Fruit fly (Drosophila melanogaster): ENCODE measurements around the gene Pomp.

The Pomp gene

DNA sequence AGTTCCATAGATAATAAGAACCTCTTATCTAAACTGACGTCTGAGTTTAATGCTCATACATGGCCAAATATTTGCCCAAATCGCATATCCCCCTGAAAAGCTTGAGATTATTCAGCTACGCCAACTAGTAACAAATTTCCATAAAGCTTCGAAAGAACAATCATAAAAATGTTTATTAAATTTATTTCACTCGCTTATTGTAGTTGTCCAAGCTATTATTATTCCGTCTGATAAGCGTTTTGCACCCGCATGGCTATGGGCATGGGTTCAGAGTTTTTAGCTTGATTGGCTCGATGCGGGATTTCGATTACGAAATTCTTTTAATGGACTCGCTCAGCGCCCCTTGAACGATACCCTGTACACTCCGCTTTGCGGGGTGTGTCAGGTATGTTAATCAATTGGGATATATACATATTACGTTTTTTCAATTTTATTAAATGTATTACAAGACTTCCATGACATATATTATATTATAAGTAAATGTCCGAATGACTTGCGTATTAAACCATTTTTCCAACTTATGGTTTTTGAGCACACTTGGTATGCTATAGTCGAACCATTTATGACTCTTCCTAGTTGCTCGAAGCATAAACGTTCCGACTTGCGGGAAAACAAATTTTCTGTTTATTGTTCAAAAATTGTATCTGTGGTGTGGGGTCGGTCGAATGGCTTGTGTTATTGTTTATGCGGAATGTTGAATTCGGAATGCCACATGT, 18.3 kb downstream of the Pomp start (continued):
- TF ChIP-seq CG3065 (GFP tag; optimal IDR thresholded peaks at IDR 0.05) (peak; percentile 84), sqz (GFP tag; optimal IDR thresholded peaks at IDR 0.05) (peak; percentile 83), sc (optimal IDR thresholded peaks at IDR 0.05) (no peak), sc (GFP tag; optimal IDR thresholded peaks at IDR 0.05) (peak; percentile 91), wdn (GFP tag; IDR thresholded peaks at IDR 0.05) (peak; percentile 92), Vsx1 (GFP tag; optimal IDR thresholded peaks at IDR 0.05) (peak; percentile 93), corto (GFP tag; optimal IDR thresholded peaks at IDR 0.05) (peak; percentile 11), CG12219 (GFP tag; optimal IDR thresholded peaks at IDR 0.05) (peak; percentile 96), pho (GFP tag; optimal IDR thresholded peaks at IDR 0.05) (peak; percentile 86), Elba2 (GFP tag; optimal IDR thresholded peaks at IDR 0.05) (peak; percentile 18), CG18599 (GFP tag; optimal IDR thresholded peaks at IDR 0.05) (peak; percentile 98), fd64A (GFP tag; optimal IDR thresholded peaks at IDR 0.05) (peak; percentile 84), CG8924 (tag; optimal IDR thresholded peaks at IDR 0.05) (peak; percentile 98), CG9876 (GFP tag; optimal IDR thresholded peaks at IDR 0.05) (peak; percentile 34), exex (tag; optimal IDR thresholded peaks at IDR 0.05) (peak; percentile 91), mld (GFP tag; IDR thresholded peaks at IDR 0.05; ENCODE audit: partially characterized antibody) (peak; percentile 80; the same call in 2 of the 3 replicates), wek (GFP tag; optimal IDR thresholded peaks at IDR 0.05) (peak; percentile 70), CG1647 (GFP tag; optimal IDR thresholded peaks at IDR 0.05) (peak; percentile 81), Dfd (GFP tag; optimal IDR thresholded peaks at IDR 0.05) (no peak), CG2129 (GFP tag; IDR thresholded peaks at IDR 0.05; ENCODE audit: partially characterized antibody) (no peak), CG9817 (tag; optimal IDR thresholded peaks at IDR 0.05) (peak; percentile 92), tap (tag; optimal IDR thresholded peaks at IDR 0.05) (peak; percentile 95), yki (optimal IDR thresholded peaks at IDR 0.05) (no peak), Usf (GFP tag; optimal IDR thresholded peaks at IDR 0.05) (peak; percentile 90), Dek (tag; optimal IDR thresholded peaks at IDR 0.05) (peak; percentile 95), B-H1 (GFP tag; IDR thresholded peaks at IDR 0.05) (peak; percentile 91), BEAF-32 (GFP tag; optimal IDR thresholded peaks at IDR 0.05) (peak; percentile 7), CG13894 (tag; optimal IDR thresholded peaks at IDR 0.05) (peak; percentile 93), CG12071 (GFP tag; optimal IDR thresholded peaks at IDR 0.05) (peak; percentile 92), wor (GFP tag; IDR thresholded peaks at IDR 0.05) (peak; percentile 92), CkIIα-i1 (GFP tag; IDR thresholded peaks at IDR 0.05) (peak; percentile 53; the same call in 1 of the 2 replicates), Taf1 (GFP tag; IDR thresholded peaks at IDR 0.05) (peak; percentile 85), unc-4 (GFP tag; IDR thresholded peaks at IDR 0.05; ENCODE audit: partially characterized antibody) (peak; percentile 15; the same call in 1 of the 2 replicates), hbn (GFP tag; IDR thresholded peaks at IDR 0.05; ENCODE audit: partially characterized antibody) (0 out of 2 replicates have a peak, but pooled peaks have one; percentile 34), HLH4C (GFP tag; IDR thresholded peaks at IDR 0.05; ENCODE audit: partially characterized antibody) (peak; percentile 96), CG9727 (GFP tag; optimal IDR thresholded peaks at IDR 0.05) (peak; percentile 96), disco-r (GFP tag; optimal IDR thresholded peaks at IDR 0.05) (peak; percentile 36), ranshi (GFP tag; IDR thresholded peaks at IDR 0.05) (peak; percentile 93), CG3995 (GFP tag; optimal IDR thresholded peaks at IDR 0.05) (peak; percentile 64), CG15696 (tag; optimal IDR thresholded peaks at IDR 0.05) (peak; percentile 84), ERR (GFP tag; optimal IDR thresholded peaks at IDR 0.05) (peak; percentile 43), CG11456 (GFP tag; IDR thresholded peaks at IDR 0.05) (peak; percentile 94; the same call in 2 of the 3 replicates), CG11093 (GFP tag; IDR thresholded peaks at IDR 0.05) (peak; percentile 91), bowl (GFP tag; IDR thresholded peaks at IDR 0.05) (peak; percentile 89), abd-A (tag; optimal IDR thresholded peaks at IDR 0.05) (peak; percentile 92), lola (GFP tag; optimal IDR thresholded peaks at IDR 0.05) (peak in 1 of 3 experiments; percentile 92), CG1233 (GFP tag; optimal IDR thresholded peaks at IDR 0.05) (peak; percentile 92), CG10147 (GFP tag; optimal IDR thresholded peaks at IDR 0.05) (peak; percentile 92)
